Worm (Caenorhabditis elegans): ENCODE measurements around the gene F01F1.11.

The F01F1.11 gene

DNA sequence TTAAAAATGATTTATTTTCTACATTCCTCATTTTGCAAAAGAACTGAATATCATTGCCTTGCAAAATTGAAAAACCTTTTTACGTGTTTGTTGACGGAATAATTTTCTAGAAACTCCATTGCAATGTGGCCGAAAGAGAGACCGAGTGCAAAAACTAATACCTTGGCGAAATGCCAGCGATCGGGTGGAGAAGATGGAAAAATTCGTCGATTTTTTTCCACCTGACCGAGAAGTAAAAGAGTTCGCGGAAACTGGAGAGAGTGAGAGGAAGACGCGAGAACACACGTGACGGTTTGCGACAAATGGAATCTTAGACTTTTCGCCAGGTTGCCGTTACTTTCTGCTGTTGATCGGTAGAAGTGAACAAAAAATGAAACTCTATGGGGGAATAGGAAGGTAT, 30.0 kb downstream of the F01F1.11 start (continued):
- TF ChIP-seq mab-9 (GFP tag; IDR thresholded peaks at IDR 0.05) (no peak), dsc-1 (tag; optimal IDR thresholded peaks at IDR 0.05) (peak; percentile 11), mef-2 (tag; optimal IDR thresholded peaks at IDR 0.05) (no peak), Y116A8C.19 (tag; optimal IDR thresholded peaks at IDR 0.05; ENCODE audit: borderline replicate concordance) (no peak), ces-1 (GFP tag; optimal IDR thresholded peaks at IDR 0.05) (no peak), sup-37 (GFP tag; optimal IDR thresholded peaks at IDR 0.05) (no peak), F16B12.6 (tag; optimal IDR thresholded peaks at IDR 0.05) (no peak), mdl-1 (tag; optimal IDR thresholded peaks at IDR 0.05) (peak in 1 of 2 experiments; percentile 92), grh-1 (GFP tag; IDR thresholded peaks at IDR 0.05) (0 out of 2 replicates have a peak, but pooled peaks have one; percentile 10), nhr-77 (tag; optimal IDR thresholded peaks at IDR 0.05) (no peak), hpl-2 (GFP tag; optimal IDR thresholded peaks at IDR 0.05) (no peak), ceh-82 (tag; optimal IDR thresholded peaks at IDR 0.05) (peak in 1 of 3 experiments; percentile 20), pax-3 (tag; optimal IDR thresholded peaks at IDR 0.05) (no peak), efl-3 (GFP tag; optimal IDR thresholded peaks at IDR 0.05) (no peak), sptf-1 (tag; optimal IDR thresholded peaks at IDR 0.05) (no peak), lin-39 (tag; optimal IDR thresholded peaks at IDR 0.05) (no peak), ztf-4 (tag; optimal IDR thresholded peaks at IDR 0.05) (no peak), vab-15 (tag; optimal IDR thresholded peaks at IDR 0.05) (no peak), fos-1 (tag; optimal IDR thresholded peaks at IDR 0.05) (no peak), unc-30 (tag; optimal IDR thresholded peaks at IDR 0.05) (no peak), nhr-19 (GFP tag; conservative IDR thresholded peaks at IDR 0.05) (peak; percentile 58), lin-14 (GFP tag; optimal IDR thresholded peaks at IDR 0.05) (peak; percentile 83), nhr-11 (tag; optimal IDR thresholded peaks at IDR 0.05) (no peak), lsy-2 (tag; optimal IDR thresholded peaks at IDR 0.05) (peak in 1 of 2 experiments; percentile 74), fkh-10 (GFP tag; optimal IDR thresholded peaks at IDR 0.05) (no peak), lin-35 (GFP tag; optimal IDR thresholded peaks at IDR 0.05) (peak in 1 of 2 experiments; percentile 69), unc-62 (GFP tag; optimal IDR thresholded peaks at IDR 0.05) (no peak), C34B4.2 (tag; optimal IDR thresholded peaks at IDR 0.05) (no peak), mep-1 (tag; optimal IDR thresholded peaks at IDR 0.05) (peak; percentile 52), nhr-90 (tag; optimal IDR thresholded peaks at IDR 0.05; ENCODE audit: poor library complexity) (peak; percentile 49), nhr-28 (tag; optimal IDR thresholded peaks at IDR 0.05) (no peak), unc-86 (tag; optimal IDR thresholded peaks at IDR 0.05) (no peak), ceh-88 (GFP tag; IDR thresholded peaks at IDR 0.05) (no peak), unc-130 (tag; optimal IDR thresholded peaks at IDR 0.05) (no peak), nhr-47 (tag; optimal IDR thresholded peaks at IDR 0.05) (peak; percentile 59), efl-1 (optimal IDR thresholded peaks at IDR 0.05) (peak in 1 of 2 experiments; percentile 17), efl-1 (GFP tag; optimal IDR thresholded peaks at IDR 0.05 in 1 of 2) (peak; percentile 16 to 53), ceh-90 (tag; optimal IDR thresholded peaks at IDR 0.05) (no peak), C16A3.4 (tag; optimal IDR thresholded peaks at IDR 0.05) (peak; percentile 44), fkh-8 (tag; optimal IDR thresholded peaks at IDR 0.05) (peak; percentile 37), nhr-85 (tag) (peak; percentile 92), isw-1 (GFP tag; IDR thresholded peaks at IDR 0.05) (no peak), ets-5 (GFP tag; IDR thresholded peaks at IDR 0.05) (no peak), lin-13 (GFP tag; optimal IDR thresholded peaks at IDR 0.05) (peak; percentile 46), alr-1 (tag; optimal IDR thresholded peaks at IDR 0.05; ENCODE audit: borderline replicate concordance) (no peak), blmp-1 (tag; optimal IDR thresholded peaks at IDR 0.05) (peak; percentile 87), nhr-12 (tag; optimal IDR thresholded peaks at IDR 0.05) (no peak), ztf-11 (tag; optimal IDR thresholded peaks at IDR 0.05) (no peak), tbx-2 (tag; optimal IDR thresholded peaks at IDR 0.05) (peak; percentile 46), aly-2 (tag; optimal IDR thresholded peaks at IDR 0.05) (no peak), zip-4 (GFP tag; optimal IDR thresholded peaks at IDR 0.05) (no peak), egl-13 (tag; optimal IDR thresholded peaks at IDR 0.05) (no peak), ama-1 (optimal IDR thresholded peaks at IDR 0.05) (peak; percentile 33), pqm-1 (tag; optimal IDR thresholded peaks at IDR 0.05) (no peak), irx-1 (tag; optimal IDR thresholded peaks at IDR 0.05) (no peak)
